Worm (Caenorhabditis elegans): ENCODE data around the gene kqt-3.

Gene kqt-3

ce11 chrII:13685581-13685980 is 10.5 kb upstream of the kqt-3 start:
- TF ChIP-seq sox-2 (GFP tag; IDR thresholded peaks at IDR 0.05), result no peak
- TF ChIP-seq che-1 (tag; optimal IDR thresholded peaks at IDR 0.05), result no peak
- no peak for TF ChIP-seq ceh-6 (GFP tag; optimal IDR thresholded peaks at IDR 0.05)
- no peak for TF ChIP-seq pqm-1 (tag; optimal IDR thresholded peaks at IDR 0.05)
- TF ChIP-seq rnt-1 (tag; optimal IDR thresholded peaks at IDR 0.05), result no peak
- no peak for TF ChIP-seq pha-4 (tag; optimal IDR thresholded peaks at IDR 0.05)
- no peak for TF ChIP-seq ets-4 (tag; optimal IDR thresholded peaks at IDR 0.05)
- no peak for TF ChIP-seq K09A11.1 (tag; optimal IDR thresholded peaks at IDR 0.05; ENCODE audit: insufficient read depth)
- TF ChIP-seq nhr-232 (tag; optimal IDR thresholded peaks at IDR 0.05), result no peak
- no peak for TF ChIP-seq Y22D7AL.16 (tag; optimal IDR thresholded peaks at IDR 0.05)
- no peak for TF ChIP-seq elt-4 (tag; optimal IDR thresholded peaks at IDR 0.05)
- no peak for TF ChIP-seq ceh-45 (GFP tag; IDR thresholded peaks at IDR 0.05)
- TF ChIP-seq unc-55 (GFP tag; optimal IDR thresholded peaks at IDR 0.05), result no peak
- no peak for TF ChIP-seq unc-86 (tag; optimal IDR thresholded peaks at IDR 0.05)
- TF ChIP-seq C08G9.2 (tag; optimal IDR thresholded peaks at IDR 0.05), result no peak
- no peak for TF ChIP-seq ceh-24 (tag; optimal IDR thresholded peaks at IDR 0.05)

ce11 chrII:13694712-13695111 is 1.4 kb upstream of the kqt-3 start, which contains the start of gene rpoa-1:
Gene rpoa-1, minus strand, starts transcription at chrII:13694795.
- peak; percentile 11 for TF ChIP-seq nfya-1 (tag; optimal IDR thresholded peaks at IDR 0.05)
- TF ChIP-seq elt-4 (tag; optimal IDR thresholded peaks at IDR 0.05), result no peak

- TF ChIP-seq ceh-22 (tag; optimal IDR thresholded peaks at IDR 0.05) (no peak), madf-2 (tag; optimal IDR thresholded peaks at IDR 0.05) (no peak), pag-3 (tag; optimal IDR thresholded peaks at IDR 0.05; ENCODE audit: borderline replicate concordance) (no peak), hlh-6 (tag; optimal IDR thresholded peaks at IDR 0.05) (no peak), ceh-24 (tag; optimal IDR thresholded peaks at IDR 0.05) (no peak), ama-1 (optimal IDR thresholded peaks at IDR 0.05) (no peak), ceh-31 (tag; optimal IDR thresholded peaks at IDR 0.05) (no peak), zip-5 (tag; optimal IDR thresholded peaks at IDR 0.05) (no peak), ceh-14 (tag; optimal IDR thresholded peaks at IDR 0.05) (no peak), pax-1 (tag; optimal IDR thresholded peaks at IDR 0.05) (no peak), mec-3 (tag; optimal IDR thresholded peaks at IDR 0.05; ENCODE audit: borderline replicate concordance) (no peak), elt-2 (tag; optimal IDR thresholded peaks at IDR 0.05) (no peak)
Observed at ce11 chrII:13697691-13698090, 1.6 kb downstream of the kqt-3 start.

ce11 chrII:13711493-13712055 is 15.5 kb downstream of the kqt-3 start:
- TF ChIP-seq ceh-18 (tag; optimal IDR thresholded peaks at IDR 0.05), result no peak
- TF ChIP-seq npax-4 (tag; optimal IDR thresholded peaks at IDR 0.05), result no peak
- no peak for TF ChIP-seq ceh-19 (GFP tag; optimal IDR thresholded peaks at IDR 0.05)

ce11 chrII:13713239-13713638 is 17.2 kb downstream of the kqt-3 start:
- TF ChIP-seq pat-9 (tag; optimal IDR thresholded peaks at IDR 0.05) (no peak), ceh-6 (GFP tag; optimal IDR thresholded peaks at IDR 0.05) (no peak), lim-6 (tag; optimal IDR thresholded peaks at IDR 0.05) (no peak), elt-2 (tag; optimal IDR thresholded peaks at IDR 0.05) (no peak), pag-3 (tag; optimal IDR thresholded peaks at IDR 0.05; ENCODE audit: borderline replicate concordance) (no peak), ceh-45 (GFP tag; IDR thresholded peaks at IDR 0.05) (no peak), F13H6.1 (tag; optimal IDR thresholded peaks at IDR 0.05) (no peak), C08G9.2 (tag; optimal IDR thresholded peaks at IDR 0.05) (no peak), eyg-1 (tag; optimal IDR thresholded peaks at IDR 0.05) (no peak), pqm-1 (tag; optimal IDR thresholded peaks at IDR 0.05) (no peak), nhr-232 (tag; optimal IDR thresholded peaks at IDR 0.05) (no peak), ceh-24 (tag; optimal IDR thresholded peaks at IDR 0.05) (no peak), elt-4 (tag; optimal IDR thresholded peaks at IDR 0.05) (no peak), syd-9 (tag; optimal IDR thresholded peaks at IDR 0.05) (no peak), ref-2 (tag; optimal IDR thresholded peaks at IDR 0.05) (no peak), che-1 (tag; optimal IDR thresholded peaks at IDR 0.05) (no peak), T23F11.4 (GFP tag; optimal IDR thresholded peaks at IDR 0.05) (no peak), ceh-30 (tag; optimal IDR thresholded peaks at IDR 0.05) (no peak), npax-4 (tag; optimal IDR thresholded peaks at IDR 0.05) (no peak), hlh-8 (tag; optimal IDR thresholded peaks at IDR 0.05) (no peak)

Measured in whole organism, late embryonic.